Fruit fly (Drosophila melanogaster): ENCODE results near the gene Snoo.

The Snoo gene

DNA sequence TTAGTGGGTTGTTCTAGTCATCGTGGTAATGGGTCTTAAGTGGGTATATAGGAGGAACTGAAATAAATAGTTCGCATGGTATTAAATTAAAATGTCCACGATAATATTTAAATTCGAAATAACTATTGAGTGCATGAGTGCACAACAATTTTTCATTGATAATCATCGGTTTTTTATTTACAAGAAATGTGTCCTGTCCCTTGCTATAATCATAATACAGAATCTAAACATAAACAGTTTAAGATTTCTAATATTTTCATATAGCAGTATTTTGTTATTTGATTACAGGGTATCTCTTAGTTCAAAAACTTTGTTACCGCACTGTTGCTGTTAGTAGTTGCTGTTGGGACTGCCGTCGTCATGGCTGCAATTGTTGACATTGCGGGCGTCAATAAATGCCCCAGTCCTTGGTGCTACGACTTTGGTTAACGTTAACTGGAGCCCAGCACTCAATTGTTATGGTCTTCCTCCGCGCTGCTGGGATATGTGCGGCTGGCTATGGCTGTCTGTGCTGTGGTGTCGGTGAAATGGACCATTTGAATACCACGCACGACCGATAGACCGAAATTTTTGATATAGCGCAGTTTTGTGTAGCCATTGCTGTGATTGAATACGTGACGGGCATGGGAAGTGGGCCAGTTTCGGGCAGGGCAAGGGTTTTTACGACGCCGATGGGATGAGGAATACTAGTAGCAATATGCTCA, 112.0 kb downstream of the Snoo start (continued):
- no peak for TF ChIP-seq Lhr (GFP tag; optimal IDR thresholded peaks at IDR 0.05)
- TF ChIP-seq Rx (GFP tag; IDR thresholded peaks at IDR 0.05): no peak
- TF ChIP-seq CG11247 (GFP tag; IDR thresholded peaks at IDR 0.05): no peak
- no peak for TF ChIP-seq CG5245 (GFP tag; optimal IDR thresholded peaks at IDR 0.05)
- TF ChIP-seq CG13287 (GFP tag; IDR thresholded peaks at IDR 0.05; ENCODE audit: partially characterized antibody): no peak
- no peak for TF ChIP-seq CG4360 (GFP tag; IDR thresholded peaks at IDR 0.05)
- peak; percentile 10 for TF ChIP-seq CG12769 (tag; optimal IDR thresholded peaks at IDR 0.05)
- no peak for TF ChIP-seq inv (GFP tag; IDR thresholded peaks at IDR 0.05; ENCODE audit: partially characterized antibody)
- no peak for TF ChIP-seq crc (GFP tag; optimal IDR thresholded peaks at IDR 0.05)
- TF ChIP-seq CG17186 (GFP tag; optimal IDR thresholded peaks at IDR 0.05): no peak
- peak; percentile 67 for TF ChIP-seq CG3281 (GFP tag; optimal IDR thresholded peaks at IDR 0.05)
- no peak for TF ChIP-seq CG16779 (GFP tag; IDR thresholded peaks at IDR 0.05)
- no peak for TF ChIP-seq CG17328 (GFP tag; IDR thresholded peaks at IDR 0.05)
- no peak for TF ChIP-seq CG7745 (tag; optimal IDR thresholded peaks at IDR 0.05)
- TF ChIP-seq CG2129 (GFP tag; IDR thresholded peaks at IDR 0.05; ENCODE audit: partially characterized antibody): no peak
- TF ChIP-seq Xrp1 (GFP tag; IDR thresholded peaks at IDR 0.05): no peak; the same call in 1 of the 2 replicates
- TF ChIP-seq maf-S (GFP tag; optimal IDR thresholded peaks at IDR 0.05): no peak
- no peak for TF ChIP-seq CG2116 (GFP tag; optimal IDR thresholded peaks at IDR 0.05)
- TF ChIP-seq exex (tag; optimal IDR thresholded peaks at IDR 0.05): no peak
- TF ChIP-seq CG7839 (tag; optimal IDR thresholded peaks at IDR 0.05): peak; percentile 72
- TF ChIP-seq ham (GFP tag; IDR thresholded peaks at IDR 0.05): no peak
- no peak for TF ChIP-seq h (optimal IDR thresholded peaks at IDR 0.05)
- TF ChIP-seq BtbVII (GFP tag; optimal IDR thresholded peaks at IDR 0.05): peak; percentile 57
- TF ChIP-seq CG7556 (GFP tag; optimal IDR thresholded peaks at IDR 0.05): peak; percentile 84
- no peak for TF ChIP-seq CG4820 (GFP tag; optimal IDR thresholded peaks at IDR 0.05)
- no peak for TF ChIP-seq schlank (tag; optimal IDR thresholded peaks at IDR 0.05)
- TF ChIP-seq br (optimal IDR thresholded peaks at IDR 0.05): no peak
- TF ChIP-seq Tbp (GFP tag; optimal IDR thresholded peaks at IDR 0.05): no peak
- TF ChIP-seq bigmax (GFP tag; optimal IDR thresholded peaks at IDR 0.05): no peak
- peak; percentile 42; the same call in 1 of the 2 replicates for TF ChIP-seq CG32532 (GFP tag; IDR thresholded peaks at IDR 0.05)
- no peak for TF ChIP-seq nom (GFP tag; optimal IDR thresholded peaks at IDR 0.05)
- no peak for TF ChIP-seq CG11560 (tag; IDR thresholded peaks at IDR 0.05)
- TF ChIP-seq lbe (GFP tag; optimal IDR thresholded peaks at IDR 0.05): no peak
- TF ChIP-seq Eip74EF (GFP tag; optimal IDR thresholded peaks at IDR 0.05): no peak
- TF ChIP-seq Mad (GFP tag; optimal IDR thresholded peaks at IDR 0.05): no peak
- peak; percentile 18 for TF ChIP-seq CG9609 (GFP tag; optimal IDR thresholded peaks at IDR 0.05)
- TF ChIP-seq bcd (GFP tag; optimal IDR thresholded peaks at IDR 0.05): peak; percentile 15
- TF ChIP-seq NC2α (GFP tag; optimal IDR thresholded peaks at IDR 0.05): no peak
- no peak for TF ChIP-seq klu (GFP tag; IDR thresholded peaks at IDR 0.05)
- TF ChIP-seq dysf (GFP tag; IDR thresholded peaks at IDR 0.05): peak; percentile 72; the same call in 2 of the 3 replicates
- TF ChIP-seq cas (GFP tag; IDR thresholded peaks at IDR 0.05): no peak
- peak; percentile 8 for TF ChIP-seq Nf-YB (GFP tag; optimal IDR thresholded peaks at IDR 0.05)
- no peak for TF ChIP-seq ab (GFP tag; optimal IDR thresholded peaks at IDR 0.05)
- TF ChIP-seq ems (GFP tag; optimal IDR thresholded peaks at IDR 0.05): no peak
- peak; percentile 16 for TF ChIP-seq CG17568 (GFP tag; optimal IDR thresholded peaks at IDR 0.05)
- TF ChIP-seq CG34422 (GFP tag; IDR thresholded peaks at IDR 0.05): no peak
- TF ChIP-seq CHES-1-like (GFP tag; optimal IDR thresholded peaks at IDR 0.05): peak; percentile 19
- no peak for TF ChIP-seq Ravus (GFP tag; IDR thresholded peaks at IDR 0.05)
- TF ChIP-seq tio (GFP tag; optimal IDR thresholded peaks at IDR 0.05): peak; percentile 39
- TF ChIP-seq mam (GFP tag; optimal IDR thresholded peaks at IDR 0.05): peak; percentile 41
- TF ChIP-seq HLHmδ (GFP tag; optimal IDR thresholded peaks at IDR 0.05): no peak

All from whole organism, embryonic.